Fruit fly (Drosophila melanogaster): Measurements from ENCODE around the gene CG10317.

Gene CG10317

DNA sequence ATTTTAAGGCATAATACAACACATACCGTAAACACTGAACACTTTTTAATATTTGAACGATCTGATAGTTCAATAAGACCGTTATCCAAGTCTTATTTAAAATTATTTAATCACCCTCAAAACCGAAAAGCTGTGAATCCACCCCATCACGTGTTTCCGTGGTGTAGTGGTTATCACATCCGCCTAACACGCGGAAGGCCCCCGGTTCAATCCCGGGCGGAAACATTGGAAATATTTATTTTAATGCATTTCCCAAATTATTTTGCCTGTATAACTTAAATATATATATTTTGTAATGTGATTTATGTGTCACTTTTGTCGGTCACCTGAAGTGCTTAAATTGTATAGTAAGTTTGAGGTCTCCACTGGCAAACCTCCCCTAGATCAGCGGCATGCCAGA, 48.8 kb downstream of the CG10317 start, which contains the start of gene CG44044:
Gene CG44044 (plus strand): TSS at position 301 of the 400 bp plus-strand sequence.
- TF ChIP-seq CG8301 (tag; optimal IDR thresholded peaks at IDR 0.05) (no peak), Pif1A (GFP tag; optimal IDR thresholded peaks at IDR 0.05) (no peak)

All from whole organism, pupa.